Worm (Caenorhabditis elegans) whole organism, early embryonic: ENCODE measurements around the gene acbp-3.

Experiments used
- F13C5.2 ChIP-seq: sonication (generic microtip); optimal IDR thresholded peaks from 2 replicates; lab custom pipeline; 2017; ENCODE audit warnings: mild to moderate bottlenecking, missing genetic modification characterization, inconsistent platforms, missing compliant biosample characterization
- ama-1 ChIP-seq: fragments of 150-350 bp; optimal IDR thresholded peaks from 2 replicates; lab custom pipeline; 2014
- ets-7 ChIP-seq: sonication (generic microtip); optimal IDR thresholded peaks from 2 replicates; lab custom pipeline; 2016; ENCODE audit warnings: missing genotype, missing genetic modification characterization, missing compliant biosample characterization
- hnd-1 ChIP-seq: sonication (generic microtip); optimal IDR thresholded peaks from 2 replicates; lab custom pipeline; 2016; ENCODE audit warnings: missing genetic modification characterization, missing compliant biosample characterization
- tbx-37 ChIP-seq: fragments of 200-800 bp; sonication (Bioruptor generic); conservative IDR thresholded peaks from 2 replicates; pipeline ENCODE4 v1.3.6; 2022; ENCODE audit warnings: missing genetic modification reagents, missing genetic modification characterization, missing compliant biosample characterization

- no peak for TF ChIP-seq hnd-1 (tag; lab: Kevin White, UChicago)
- TF ChIP-seq ets-7 = no peak
- no peak for TF ChIP-seq tbx-37 (GFP tag; lab: Robert Waterston, UW)
- no peak for TF ChIP-seq F13C5.2 (tag; lab: Kevin White, UChicago)
- no peak for TF ChIP-seq ama-1 (lab: Kevin White, UChicago)
Measured at ce11 chrX:10877138-10877743, 25.8 kb upstream of the acbp-3 start, which contains the start of gene pgp-6.
